Worm (Caenorhabditis elegans): Measurements from ENCODE around the gene rps-25.

DNA sequence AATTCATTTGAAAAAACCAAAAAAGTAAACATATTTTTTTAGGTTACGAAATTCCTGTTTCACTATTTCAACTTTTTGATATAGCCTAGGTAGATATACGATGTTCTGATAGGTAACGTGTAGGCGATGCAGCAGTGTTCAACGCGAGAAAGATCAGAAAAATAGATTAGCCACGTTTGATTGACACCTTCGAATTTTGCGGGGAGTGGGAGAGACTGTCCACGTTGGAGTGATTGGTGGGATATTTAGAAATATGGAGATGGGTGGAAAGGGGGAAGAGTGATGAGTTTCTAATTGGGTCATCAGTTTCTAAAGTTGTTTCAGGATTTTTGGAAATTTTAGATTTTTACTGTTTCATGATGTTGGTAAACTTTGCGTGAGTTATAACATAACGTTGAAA, 24.3 kb downstream of the rps-25 start:
- TF ChIP-seq nhr-10 (tag; optimal IDR thresholded peaks at IDR 0.05) (no peak), lin-39 (tag; optimal IDR thresholded peaks at IDR 0.05) (no peak), blmp-1 (tag; optimal IDR thresholded peaks at IDR 0.05; ENCODE audit: insufficient read depth) (no peak), nhr-23 (tag; optimal IDR thresholded peaks at IDR 0.05) (no peak), sma-9 (GFP tag; optimal IDR thresholded peaks at IDR 0.05) (no peak), sma-9 (tag; optimal IDR thresholded peaks at IDR 0.05) (no peak), elt-3 (tag; optimal IDR thresholded peaks at IDR 0.05) (no peak), snpc-4 (tag; optimal IDR thresholded peaks at IDR 0.05) (no peak), lin-13 (GFP tag; optimal IDR thresholded peaks at IDR 0.05) (no peak), unc-55 (GFP tag; optimal IDR thresholded peaks at IDR 0.05) (no peak), nhr-11 (tag; optimal IDR thresholded peaks at IDR 0.05) (no peak), sem-4 (tag; optimal IDR thresholded peaks at IDR 0.05) (no peak)

Measured in whole organism, L2 larva.